Fruit fly (Drosophila melanogaster) whole organism, embryonic: ENCODE results near the gene Pde6.

Experiments
- Aef1 ChIP-seq: fragments of 200-800 bp; sonication (Bioruptor generic); IDR thresholded peaks from 3 replicates; pipeline ENCODE4 v1.3.6; 2022; ENCODE audit warnings: missing biosample characterization, missing genetic modification characterization
- Bdp1 ChIP-seq: fragments of 200-800 bp; sonication (Bioruptor generic); optimal IDR thresholded peaks from 3 replicates; lab custom pipeline; 2016; ENCODE audit warnings: missing biosample characterization, missing genetic modification characterization
- Blimp-1 ChIP-seq: fragments of 200-800 bp; sonication (Bioruptor generic); optimal IDR thresholded peaks from 3 replicates; lab custom pipeline; 2018; ENCODE audit warnings: missing biosample characterization, missing genetic modification characterization, mild to moderate bottlenecking, moderate library complexity, missing genetic modification reagents
- CG10321 ChIP-seq: fragments of 200-800 bp; sonication (Bioruptor generic); IDR thresholded peaks from 2 replicates; pipeline ENCODE4 v1.3.6; 2022; ENCODE audit warnings: missing biosample characterization, missing genetic modification characterization
- CG10462 ChIP-seq: fragments of 200-800 bp; sonication (Bioruptor generic); optimal IDR thresholded peaks from 2 replicates; lab custom pipeline; 2016; ENCODE audit warnings: missing biosample characterization, missing genetic modification characterization
- CG10565 ChIP-seq: fragments of 200-800 bp; sonication (Bioruptor generic); optimal IDR thresholded peaks from 3 replicates; lab custom pipeline; 2016; ENCODE audit warnings: missing biosample characterization, mild to moderate bottlenecking, missing genetic modification characterization
- CG10979 ChIP-seq: fragments of 200-800 bp; sonication (Bioruptor generic); optimal IDR thresholded peaks from 2 replicates; lab custom pipeline; 2018; ENCODE audit warnings: missing biosample characterization, mild to moderate bottlenecking, missing genetic modification characterization, moderate library complexity
- CG11504 ChIP-seq: fragments of 200-800 bp; sonication (Bioruptor generic); optimal IDR thresholded peaks from 3 replicates; lab custom pipeline; 2019; ENCODE audit warnings: missing biosample characterization, mild to moderate bottlenecking, missing genetic modification characterization, moderate library complexity
- CG1529 ChIP-seq: fragments of 200-800 bp; sonication (Bioruptor generic); optimal IDR thresholded peaks from 3 replicates; lab custom pipeline; 2018; ENCODE audit warnings: missing biosample characterization, missing genetic modification characterization
- CG17359 ChIP-seq: fragments of 200-800 bp; sonication (Bioruptor generic); optimal IDR thresholded peaks from 3 replicates; lab custom pipeline; 2018; ENCODE audit warnings: missing biosample characterization, mild to moderate bottlenecking, missing genetic modification characterization, moderate library complexity
- CG17361 ChIP-seq: fragments of 200-800 bp; sonication (Bioruptor generic); IDR thresholded peaks from 3 replicates; pipeline ENCODE4 v1.3.6; 2022; ENCODE audit warnings: missing biosample characterization, missing genetic modification characterization
- CG18262 ChIP-seq: fragments of 200-800 bp; optimal IDR thresholded peaks from 3 replicates; lab custom pipeline; 2019; ENCODE audit warnings: missing biosample characterization, mild to moderate bottlenecking, missing genetic modification characterization, moderate library complexity
- CG2678 ChIP-seq: fragments of 200-800 bp; sonication (Bioruptor generic); optimal IDR thresholded peaks from 3 replicates; lab custom pipeline; 2019; ENCODE audit warnings: missing biosample characterization, mild to moderate bottlenecking, missing genetic modification characterization, moderate library complexity
- CG2712 ChIP-seq: fragments of 200-800 bp; optimal IDR thresholded peaks from 3 replicates; lab custom pipeline; 2019; ENCODE audit warnings: missing biosample characterization, mild to moderate bottlenecking, missing genetic modification characterization, moderate library complexity
- CG31441 ChIP-seq: fragments of 200-800 bp; sonication (Bioruptor generic); IDR thresholded peaks from 2 replicates; pipeline ENCODE4 v1.3.6; 2022; ENCODE audit warnings: missing biosample characterization, missing genetic modification characterization
- CG32772 ChIP-seq: fragments of 200-800 bp; sonication (Bioruptor generic); IDR thresholded peaks from 2 replicates; pipeline ENCODE4 v1.3.6; 2022; ENCODE audit warnings: missing biosample characterization, missing genetic modification characterization
- CG34422 ChIP-seq: fragments of 200-800 bp; sonication (Bioruptor generic); IDR thresholded peaks from 3 replicates; pipeline ENCODE4 v1.3.6; 2022; ENCODE audit warnings: missing biosample characterization, missing genetic modification characterization
- CG3838 ChIP-seq: fragments of 200-800 bp; sonication (Bioruptor generic); optimal IDR thresholded peaks from 3 replicates; lab custom pipeline; 2016; ENCODE audit warnings: missing biosample characterization, missing genetic modification characterization
- CG8765 ChIP-seq: fragments of 200-800 bp; sonication (Bioruptor generic); IDR thresholded peaks from 2 replicates; pipeline ENCODE4 v1.3.6; 2022; ENCODE audit warnings: missing biosample characterization, missing genetic modification characterization
- CoRest ChIP-seq: fragments of 200-800 bp; sonication (Bioruptor generic); optimal IDR thresholded peaks from 3 replicates; lab custom pipeline; 2018; ENCODE audit warnings: missing biosample characterization, mild to moderate bottlenecking, missing genetic modification characterization, moderate library complexity
- D19A ChIP-seq: fragments of 200-800 bp; optimal IDR thresholded peaks from 3 replicates; lab custom pipeline; 2019; ENCODE audit warnings: missing biosample characterization, mild to moderate bottlenecking, missing genetic modification characterization, moderate library complexity
- Drgx ChIP-seq: fragments of 200-800 bp; sonication (Bioruptor generic); IDR thresholded peaks from 2 replicates; pipeline ENCODE4 v1.3.6; 2022; ENCODE audit warnings: missing biosample characterization, missing genetic modification characterization
- Hmx ChIP-seq: fragments of 200-800 bp; sonication (Bioruptor generic); optimal IDR thresholded peaks from 2 replicates; lab custom pipeline; 2016; ENCODE audit warnings: missing biosample characterization, missing genetic modification characterization
- Kr ChIP-seq: fragments of 200-800 bp; sonication (Bioruptor generic); optimal IDR thresholded peaks from 2 replicates; lab custom pipeline; 2017; ENCODE audit warnings: missing biosample characterization, mild to moderate bottlenecking, missing genetic modification characterization
- Meics ChIP-seq: fragments of 200-800 bp; sonication (Bioruptor generic); optimal IDR thresholded peaks from 2 replicates; lab custom pipeline; 2017; ENCODE audit warnings: missing biosample characterization, mild to moderate bottlenecking, missing genetic modification characterization
- NfI ChIP-seq: fragments of 200-800 bp; sonication (Bioruptor generic); optimal IDR thresholded peaks from 3 replicates; lab custom pipeline; 2018; ENCODE audit warnings: missing biosample characterization, mild to moderate bottlenecking, missing genetic modification characterization, moderate library complexity
- Xrp1 ChIP-seq: fragments of 200-800 bp; sonication (Bioruptor generic); IDR thresholded peaks from 2 replicates; pipeline ENCODE4 v1.3.6; 2022; ENCODE audit warnings: missing biosample characterization, missing genetic modification characterization
- bsh ChIP-seq, 2 experiments: fragments of 200-800 bp; sonication (Bioruptor generic); optimal IDR thresholded peaks; 2 replicates each; lab custom pipeline; 2017 to 2018; ENCODE audit warnings: mild to moderate bottlenecking in 2 of 2, missing biosample characterization in 2 of 2, missing genetic modification characterization in 2 of 2, moderate library complexity in 1 of 2
- chif ChIP-seq, 2 experiments: fragments of 200-800 bp; sonication (Bioruptor generic); optimal IDR thresholded peaks; 3 replicates each; lab custom pipeline; 2016; ENCODE audit warnings: missing biosample characterization in 2 of 2, missing genetic modification characterization in 2 of 2
- ci ChIP-seq: fragments of 200-800 bp; sonication (Bioruptor generic); IDR thresholded peaks from 3 replicates; pipeline ENCODE4 v1.3.6; 2022; ENCODE audit warnings: missing biosample characterization, missing genetic modification characterization
- cwo ChIP-seq: fragments of 200-800 bp; sonication (Bioruptor generic); optimal IDR thresholded peaks from 3 replicates; lab custom pipeline; 2017; ENCODE audit warnings: missing biosample characterization, missing genetic modification characterization, mild to moderate bottlenecking, moderate library complexity, missing genetic modification reagents
- dysf ChIP-seq: fragments of 200-800 bp; sonication (Bioruptor generic); IDR thresholded peaks from 3 replicates; pipeline ENCODE4 v1.3.6; 2022; ENCODE audit warnings: missing biosample characterization, missing genetic modification characterization
- en ChIP-seq: fragments of 200-800 bp; sonication (Bioruptor generic); optimal IDR thresholded peaks from 2 replicates; lab custom pipeline; 2016; ENCODE audit warnings: missing biosample characterization, missing genetic modification characterization
- eve ChIP-seq, 2 experiments: fragments of >200 bp; optimal IDR thresholded peaks; 2 replicates each; lab custom pipeline; 2017; ENCODE audit warnings: missing biosample characterization in 2 of 2, missing genetic modification characterization in 2 of 2
- fd64A ChIP-seq: fragments of 200-800 bp; sonication (Bioruptor generic); optimal IDR thresholded peaks from 3 replicates; lab custom pipeline; 2018; ENCODE audit warnings: missing biosample characterization, mild to moderate bottlenecking, missing genetic modification characterization
- fd96Cb ChIP-seq: fragments of 200-800 bp; sonication (Bioruptor generic); optimal IDR thresholded peaks from 2 replicates; lab custom pipeline; 2018; ENCODE audit warnings: missing biosample characterization, mild to moderate bottlenecking, missing genetic modification characterization, moderate library complexity
- gem ChIP-seq: fragments of 200-800 bp; sonication (Bioruptor generic); optimal IDR thresholded peaks from 2 replicates; lab custom pipeline; 2019; ENCODE audit warnings: missing biosample characterization, mild to moderate bottlenecking, missing genetic modification characterization, moderate library complexity
- insv ChIP-seq, 2 experiments: fragments of 200-800 bp; sonication (Bioruptor generic); optimal IDR thresholded peaks; 3 replicates each; lab custom pipeline; 2016 to 2018; ENCODE audit warnings: missing biosample characterization in 2 of 2, missing genetic modification characterization in 2 of 2
- mirr ChIP-seq: fragments of 200-800 bp; sonication (Bioruptor generic); optimal IDR thresholded peaks from 3 replicates; lab custom pipeline; 2018; ENCODE audit warnings: missing biosample characterization, mild to moderate bottlenecking, missing genetic modification characterization
- oc ChIP-seq: fragments of 200-800 bp; sonication (Bioruptor generic); optimal IDR thresholded peaks from 2 replicates; lab custom pipeline; 2018; ENCODE audit warnings: missing biosample characterization, mild to moderate bottlenecking, missing genetic modification characterization, moderate library complexity
- pb ChIP-seq: fragments of 200-800 bp; sonication (Bioruptor generic); optimal IDR thresholded peaks from 3 replicates; lab custom pipeline; 2016; ENCODE audit warnings: missing biosample characterization, missing genetic modification characterization
- row ChIP-seq: fragments of 200-800 bp; sonication (Bioruptor generic); IDR thresholded peaks from 3 replicates; pipeline ENCODE4 v1.3.6; 2022; ENCODE audit warnings: missing biosample characterization, missing genetic modification characterization
- sd ChIP-seq: fragments of 200-800 bp; sonication (Bioruptor generic); optimal IDR thresholded peaks from 3 replicates; lab custom pipeline; 2018; ENCODE audit warnings: missing biosample characterization, mild to moderate bottlenecking, missing genetic modification characterization, moderate library complexity
- sens ChIP-seq: fragments of 200-800 bp; sonication (Bioruptor generic); peaks from one replicate; lab custom pipeline; 2016; ENCODE audit warnings: missing biosample characterization, missing genetic modification characterization
- shn ChIP-seq: fragments of 200-800 bp; sonication (Bioruptor generic); optimal IDR thresholded peaks from 3 replicates; lab custom pipeline; 2016; ENCODE audit warnings: missing biosample characterization, missing genetic modification characterization
- sima ChIP-seq: fragments of 200-800 bp; sonication (Bioruptor generic); optimal IDR thresholded peaks from 2 replicates; lab custom pipeline; 2016; ENCODE audit warnings: missing biosample characterization, missing genetic modification characterization
- sqz ChIP-seq: fragments of 200-800 bp; sonication (Bioruptor generic); optimal IDR thresholded peaks from 3 replicates; lab custom pipeline; 2018; ENCODE audit warnings: missing biosample characterization, mild to moderate bottlenecking, missing genetic modification characterization
- tap ChIP-seq: fragments of 200-800 bp; optimal IDR thresholded peaks from 3 replicates; lab custom pipeline; 2019; ENCODE audit warnings: missing biosample characterization, mild to moderate bottlenecking, missing genetic modification characterization, moderate library complexity
- ttk ChIP-seq: fragments of 200-800 bp; sonication (Bioruptor generic); IDR thresholded peaks from 2 replicates; pipeline ENCODE4 v2.1.2; 2022; ENCODE audit warnings: missing biosample characterization, missing genetic modification characterization
- zen2 ChIP-seq: fragments of 200-800 bp; sonication (Bioruptor generic); IDR thresholded peaks from 3 replicates; pipeline ENCODE4 v1.3.6; 2022; ENCODE audit warnings: missing biosample characterization, missing genetic modification characterization; ENCODE audit not compliant: partially characterized antibody
- zf30C ChIP-seq: fragments of 200-800 bp; sonication (Bioruptor generic); optimal IDR thresholded peaks from 3 replicates; lab custom pipeline; 2018; ENCODE audit warnings: missing biosample characterization, mild to moderate bottlenecking, missing genetic modification characterization

Pde6 gene

dm6 chr3R:14486469-14486868, 71.6 kb downstream of the Pde6 start (continued):
- TF ChIP-seq sd (tag; lab: Kevin White, UChicago) = no peak
- no peak for TF ChIP-seq cwo (GFP tag; lab: Kevin White, UChicago)
- peak; percentile 31 for TF ChIP-seq Blimp-1 (GFP tag; lab: Kevin White, UChicago)
- peak; percentile 31; the same call in 1 of the 2 replicates for TF ChIP-seq CG31441
- TF ChIP-seq CG2678 (tag; lab: Kevin White, UChicago) = peak; percentile 17
- TF ChIP-seq en (GFP tag; lab: Kevin White, UChicago) = no peak
- 0 out of 2 replicates have a peak, but pooled peaks have one; percentile 16 for TF ChIP-seq Xrp1 (GFP tag; lab: Robert Waterston, UW)
- peak; percentile 3 for TF ChIP-seq CoRest (tag; lab: Kevin White, UChicago)
- TF ChIP-seq sima = no peak
- TF ChIP-seq oc (tag; lab: Kevin White, UChicago) = no peak
- peak; percentile 12 for TF ChIP-seq fd96Cb (tag; lab: Kevin White, UChicago)
- peak; percentile 8 for TF ChIP-seq CG17359 (tag; lab: Kevin White, UChicago)
- TF ChIP-seq CG2712 = peak; percentile 32
- no peak for TF ChIP-seq Hmx (GFP tag; lab: Kevin White, UChicago)
- no peak for TF ChIP-seq ci (GFP tag; lab: Robert Waterston, UW)
- no peak for TF ChIP-seq CG10462 (GFP tag; lab: Kevin White, UChicago)
- no peak for TF ChIP-seq Meics (GFP tag; lab: Kevin White, UChicago)
- peak; percentile 14 for TF ChIP-seq CG18262
- peak; percentile 38 for TF ChIP-seq CG11504 (tag; lab: Kevin White, UChicago)
- no peak for TF ChIP-seq D19A
- 0 out of 2 replicates have a peak, but pooled peaks have one; percentile 12 for TF ChIP-seq ttk (GFP tag; lab: Robert Waterston, UW)
- TF ChIP-seq CG1529 (GFP tag; lab: Kevin White, UChicago) = no peak
- TF ChIP-seq insv (GFP tag; optimal IDR thresholded peaks at IDR 0.05; lab: Kevin White, UChicago) = no peak
- no peak for TF ChIP-seq Bdp1
- no peak for TF ChIP-seq CG32772 (GFP tag; lab: Robert Waterston, UW)
- peak; percentile 34 for TF ChIP-seq gem (tag; lab: Kevin White, UChicago)
- TF ChIP-seq chif (GFP tag; optimal IDR thresholded peaks at IDR 0.05; lab: Kevin White, UChicago) = no peak
- peak; percentile 38 for TF ChIP-seq sens
- no peak for TF ChIP-seq sqz (GFP tag; lab: Kevin White, UChicago)
- no peak for TF ChIP-seq tap (tag; lab: Kevin White, UChicago)
- TF ChIP-seq pb (GFP tag; lab: Kevin White, UChicago) = no peak
- peak; percentile 20 for TF ChIP-seq CG10979 (tag; lab: Kevin White, UChicago)
- peak; percentile 64 for TF ChIP-seq Drgx (GFP tag; lab: Robert Waterston, UW)
- peak; percentile 39; the same call in 1 of the 3 replicates for TF ChIP-seq row (GFP tag; lab: Robert Waterston, UW)
- TF ChIP-seq CG3838 = no peak
- TF ChIP-seq CG10321 (GFP tag; lab: Robert Waterston, UW) = no peak
- TF ChIP-seq shn (GFP tag; lab: Kevin White, UChicago) = no peak
- TF ChIP-seq CG10565 (GFP tag; lab: Kevin White, UChicago) = no peak

- TF ChIP-seq NfI (GFP tag; lab: Kevin White, UChicago) = no peak
- TF ChIP-seq zf30C (GFP tag; lab: Kevin White, UChicago) = peak; percentile 11
- no peak for TF ChIP-seq dysf (GFP tag; lab: Robert Waterston, UW)
- no peak for TF ChIP-seq bsh (GFP tag; optimal IDR thresholded peaks at IDR 0.05; lab: Kevin White, UChicago)
- TF ChIP-seq Aef1 (GFP tag; lab: Robert Waterston, UW) = no peak
- 0 out of 2 replicates have a peak, but pooled peaks have one; percentile 12 for TF ChIP-seq CG8765 (GFP tag; lab: Robert Waterston, UW)
- no peak for TF ChIP-seq mirr (GFP tag; lab: Kevin White, UChicago)
- TF ChIP-seq zen2 (GFP tag; lab: Robert Waterston, UW) = no peak
- peak; percentile 14 for TF ChIP-seq Kr
- no peak for TF ChIP-seq fd64A (GFP tag; lab: Kevin White, UChicago)
- no peak for TF ChIP-seq CG17361 (GFP tag; lab: Robert Waterston, UW)
- no peak for TF ChIP-seq eve (GFP tag; optimal IDR thresholded peaks at IDR 0.05; lab: Kevin White, UChicago)
- TF ChIP-seq CG34422 (GFP tag; lab: Robert Waterston, UW) = no peak
These were observed 73.4 kb downstream of the Pde6 start for dm6 chr3R:14484533-14485267.
